Fruit fly (Drosophila melanogaster) whole organism, embryonic: ENCODE results near the gene Use1.

Experiments
- ATbp ChIP-seq: fragments of 200-800 bp; sonication (Bioruptor generic); optimal IDR thresholded peaks from 2 replicates; lab custom pipeline; 2017; ENCODE audit warnings: missing biosample characterization, mild to moderate bottlenecking, missing genetic modification characterization, missing genetic modification reagents
- CG10543 ChIP-seq: fragments of 200-800 bp; sonication (Bioruptor generic); optimal IDR thresholded peaks from 3 replicates; lab custom pipeline; 2017; ENCODE audit warnings: missing biosample characterization, mild to moderate bottlenecking, missing genetic modification characterization, moderate library complexity
- CG10979 ChIP-seq: fragments of 200-800 bp; sonication (Bioruptor generic); optimal IDR thresholded peaks from 2 replicates; lab custom pipeline; 2018; ENCODE audit warnings: missing biosample characterization, mild to moderate bottlenecking, missing genetic modification characterization, moderate library complexity
- CG11504 ChIP-seq: fragments of 200-800 bp; sonication (Bioruptor generic); optimal IDR thresholded peaks from 3 replicates; lab custom pipeline; 2019; ENCODE audit warnings: missing biosample characterization, mild to moderate bottlenecking, missing genetic modification characterization, moderate library complexity
- CG13287 ChIP-seq: fragments of 200-800 bp; sonication (Bioruptor generic); IDR thresholded peaks from 2 replicates; pipeline ENCODE4 v1.3.6; 2022; ENCODE audit warnings: missing biosample characterization, missing genetic modification characterization; ENCODE audit not compliant: partially characterized antibody
- CG13424 ChIP-seq: fragments of 200-800 bp; sonication (Bioruptor generic); optimal IDR thresholded peaks from 2 replicates; lab custom pipeline; 2019; ENCODE audit warnings: missing biosample characterization, mild to moderate bottlenecking, missing genetic modification characterization, moderate library complexity
- CG14710 ChIP-seq: fragments of 200-800 bp; sonication (Bioruptor generic); optimal IDR thresholded peaks from 3 replicates; lab custom pipeline; 2019; ENCODE audit warnings: missing biosample characterization, mild to moderate bottlenecking, missing genetic modification characterization, moderate library complexity
- CG15011 ChIP-seq: fragments of 200-800 bp; sonication (Bioruptor generic); optimal IDR thresholded peaks from 3 replicates; lab custom pipeline; 2018; ENCODE audit warnings: missing biosample characterization, mild to moderate bottlenecking, missing genetic modification characterization
- CG15073 ChIP-seq: fragments of 200-800 bp; sonication (Bioruptor generic); optimal IDR thresholded peaks from 2 replicates; lab custom pipeline; 2016; ENCODE audit warnings: missing biosample characterization, missing genetic modification characterization
- CG1603 ChIP-seq: fragments of 200-800 bp; sonication (Bioruptor generic); optimal IDR thresholded peaks from 2 replicates; lab custom pipeline; 2019; ENCODE audit warnings: missing biosample characterization, mild to moderate bottlenecking, missing genetic modification characterization, moderate library complexity
- CG18011 ChIP-seq: fragments of 200-800 bp; sonication (Bioruptor generic); optimal IDR thresholded peaks from 2 replicates; lab custom pipeline; 2017; ENCODE audit warnings: missing biosample characterization, missing genetic modification characterization, mild to moderate bottlenecking, moderate library complexity, missing genotype
- CG30403 ChIP-seq: fragments of 200-800 bp; sonication (Bioruptor generic); optimal IDR thresholded peaks from 3 replicates; lab custom pipeline; 2016; ENCODE audit warnings: missing biosample characterization, missing genetic modification characterization
- CG3281 ChIP-seq: fragments of 200-800 bp; sonication (Bioruptor generic); optimal IDR thresholded peaks from 3 replicates; lab custom pipeline; 2017; ENCODE audit warnings: missing biosample characterization, mild to moderate bottlenecking, missing genetic modification characterization
- CG3726 ChIP-seq: fragments of 200-800 bp; sonication (Bioruptor generic); IDR thresholded peaks from 3 replicates; pipeline ENCODE4, ENCODE4 v1.3.6; 2022; ENCODE audit warnings: missing biosample characterization, missing genetic modification characterization
- CG3847 ChIP-seq: fragments of 200-800 bp; sonication (Bioruptor generic); IDR thresholded peaks from 2 replicates; pipeline ENCODE4 v1.3.6; 2022; ENCODE audit warnings: missing biosample characterization, missing genetic modification characterization
- CG42726 ChIP-seq: fragments of 200-800 bp; sonication (Bioruptor generic); IDR thresholded peaks from 2 replicates; pipeline ENCODE4 v1.3.6; 2022; ENCODE audit warnings: missing biosample characterization, missing genetic modification characterization; ENCODE audit not compliant: partially characterized antibody
- CG4820 ChIP-seq: fragments of 200-800 bp; sonication (Bioruptor generic); optimal IDR thresholded peaks from 3 replicates; lab custom pipeline; 2016; ENCODE audit warnings: missing biosample characterization, missing genetic modification characterization
- CG4854 ChIP-seq: fragments of 200-800 bp; sonication (Bioruptor generic); optimal IDR thresholded peaks from 2 replicates; lab custom pipeline; 2016; ENCODE audit warnings: missing biosample characterization, missing genetic modification characterization, inconsistent platforms
- CG7556 ChIP-seq: fragments of 200-800 bp; sonication (Bioruptor generic); optimal IDR thresholded peaks from 2 replicates; lab custom pipeline; 2017; ENCODE audit warnings: missing biosample characterization, mild to moderate bottlenecking, missing genetic modification characterization
- CG7839 ChIP-seq: fragments of 200-800 bp; sonication (Bioruptor generic); optimal IDR thresholded peaks from 3 replicates; lab custom pipeline; 2018; ENCODE audit warnings: missing biosample characterization, mild to moderate bottlenecking, missing genetic modification characterization, moderate library complexity
- CG7928 ChIP-seq: fragments of 200-800 bp; sonication (Bioruptor generic); optimal IDR thresholded peaks from 2 replicates; lab custom pipeline; 2017; ENCODE audit warnings: missing biosample characterization, mild to moderate bottlenecking, missing genetic modification characterization
- CG9817 ChIP-seq: fragments of 200-800 bp; sonication (Bioruptor generic); optimal IDR thresholded peaks from 2 replicates; lab custom pipeline; 2018; ENCODE audit warnings: missing biosample characterization, mild to moderate bottlenecking, missing genetic modification characterization, moderate library complexity
- Doc2 ChIP-seq: fragments of 200-800 bp; sonication (Bioruptor generic); IDR thresholded peaks from 2 replicates; pipeline ENCODE4 v1.3.6; 2022; ENCODE audit warnings: missing biosample characterization, missing genetic modification characterization
- Drgx ChIP-seq: fragments of 200-800 bp; sonication (Bioruptor generic); IDR thresholded peaks from 2 replicates; pipeline ENCODE4 v1.3.6; 2022; ENCODE audit warnings: missing biosample characterization, missing genetic modification characterization
- Fer3 ChIP-seq: fragments of 200-800 bp; sonication (Bioruptor generic); optimal IDR thresholded peaks from 2 replicates; lab custom pipeline; 2018; ENCODE audit warnings: missing biosample characterization, mild to moderate bottlenecking, missing genetic modification characterization, moderate library complexity
- H15 ChIP-seq: fragments of 200-800 bp; sonication (Bioruptor generic); IDR thresholded peaks from 3 replicates; pipeline ENCODE4 v1.3.6; 2022; ENCODE audit warnings: missing biosample characterization, missing genetic modification characterization
- HmgD ChIP-seq: fragments of 200-800 bp; sonication (Bioruptor generic); optimal IDR thresholded peaks from 3 replicates; lab custom pipeline; 2016; ENCODE audit warnings: missing biosample characterization, missing genetic modification characterization
- Mad ChIP-seq: fragments of 200-800 bp; sonication (Bioruptor generic); optimal IDR thresholded peaks from 2 replicates; lab custom pipeline; 2016; ENCODE audit warnings: missing biosample characterization, missing genetic modification characterization
- Mrtf ChIP-seq: fragments of 200-800 bp; sonication (Bioruptor generic); IDR thresholded peaks from 3 replicates; pipeline ENCODE4 v1.3.6; 2022; ENCODE audit warnings: missing biosample characterization, missing genetic modification characterization
- Nf-YC ChIP-seq: fragments of 200-800 bp; optimal IDR thresholded peaks from 3 replicates; lab custom pipeline; 2019; ENCODE audit warnings: missing biosample characterization, mild to moderate bottlenecking, missing genetic modification characterization, moderate library complexity
- Sox102F ChIP-seq: fragments of 200-800 bp; sonication (Bioruptor generic); optimal IDR thresholded peaks from 2 replicates; lab custom pipeline; 2018; ENCODE audit warnings: missing biosample characterization, mild to moderate bottlenecking, missing genetic modification characterization, moderate library complexity
- Sry-δ ChIP-seq: fragments of 200-800 bp; sonication (Bioruptor generic); optimal IDR thresholded peaks from 2 replicates; lab custom pipeline; 2016; ENCODE audit warnings: missing biosample characterization, missing genetic modification characterization
- TFAM ChIP-seq: fragments of 200-800 bp; sonication (Bioruptor generic); optimal IDR thresholded peaks from 2 replicates; lab custom pipeline; 2017; ENCODE audit warnings: missing biosample characterization, missing genetic modification characterization, inconsistent platforms
- ap ChIP-seq: fragments of 200-800 bp; sonication (Bioruptor generic); IDR thresholded peaks from 2 replicates; pipeline ENCODE4 v1.3.6; 2022; ENCODE audit warnings: missing biosample characterization, missing genetic modification characterization
- chinmo ChIP-seq: fragments of 200-800 bp; sonication (Bioruptor generic); IDR thresholded peaks from 4 replicates; pipeline ENCODE4 v1.3.6; 2022; ENCODE audit warnings: missing biosample characterization, missing genetic modification characterization; ENCODE audit not compliant: partially characterized antibody
- exex ChIP-seq: fragments of 200-800 bp; sonication (Bioruptor generic); optimal IDR thresholded peaks from 4 replicates; lab custom pipeline; 2018; ENCODE audit warnings: missing biosample characterization, mild to moderate bottlenecking, missing genetic modification characterization, moderate library complexity
- fd64A ChIP-seq: fragments of 200-800 bp; sonication (Bioruptor generic); optimal IDR thresholded peaks from 3 replicates; lab custom pipeline; 2018; ENCODE audit warnings: missing biosample characterization, mild to moderate bottlenecking, missing genetic modification characterization
- ftz-f1 ChIP-seq: fragments of 200-800 bp; sonication (Bioruptor generic); optimal IDR thresholded peaks from 2 replicates; lab custom pipeline; 2016; ENCODE audit warnings: missing biosample characterization, missing genetic modification characterization
- gro ChIP-seq: fragments of 200-800 bp; sonication (Bioruptor generic); optimal IDR thresholded peaks from 2 replicates; lab custom pipeline; 2016; ENCODE audit warnings: missing biosample characterization, missing genetic modification characterization
- gsb-n ChIP-seq: fragments of 200-800 bp; sonication (Bioruptor generic); optimal IDR thresholded peaks from 3 replicates; lab custom pipeline; 2018; ENCODE audit warnings: missing biosample characterization, mild to moderate bottlenecking, missing genetic modification characterization
- h ChIP-seq: fragments of >200 bp; optimal IDR thresholded peaks from 2 replicates; lab custom pipeline; 2017
- jumu ChIP-seq: fragments of 200-800 bp; sonication (Bioruptor generic); optimal IDR thresholded peaks from 3 replicates; lab custom pipeline; 2016; ENCODE audit warnings: missing biosample characterization, missing genetic modification characterization
- maf-S ChIP-seq: fragments of 200-800 bp; sonication (Bioruptor generic); optimal IDR thresholded peaks from 2 replicates; lab custom pipeline; 2016; ENCODE audit warnings: missing biosample characterization, missing genetic modification characterization
- nerfin-2 ChIP-seq: fragments of 200-800 bp; sonication (Bioruptor generic); IDR thresholded peaks from 2 replicates; pipeline ENCODE4 v1.3.6; 2022; ENCODE audit warnings: missing biosample characterization, missing genetic modification characterization; ENCODE audit not compliant: partially characterized antibody
- oc ChIP-seq: fragments of 200-800 bp; sonication (Bioruptor generic); optimal IDR thresholded peaks from 2 replicates; lab custom pipeline; 2018; ENCODE audit warnings: missing biosample characterization, mild to moderate bottlenecking, missing genetic modification characterization, moderate library complexity
- pita ChIP-seq: fragments of 200-800 bp; sonication (Bioruptor generic); optimal IDR thresholded peaks from 2 replicates; lab custom pipeline; 2017; ENCODE audit warnings: missing biosample characterization, mild to moderate bottlenecking, missing genetic modification characterization
- shn ChIP-seq: fragments of 200-800 bp; sonication (Bioruptor generic); optimal IDR thresholded peaks from 3 replicates; lab custom pipeline; 2016; ENCODE audit warnings: missing biosample characterization, missing genetic modification characterization
- tio ChIP-seq: fragments of 200-800 bp; sonication (Bioruptor generic); optimal IDR thresholded peaks from 2 replicates; lab custom pipeline; 2017; ENCODE audit warnings: missing biosample characterization, missing genetic modification characterization, inconsistent platforms
- wek ChIP-seq: fragments of 200-800 bp; sonication (Bioruptor generic); optimal IDR thresholded peaks from 3 replicates; lab custom pipeline; 2018; ENCODE audit warnings: missing biosample characterization, mild to moderate bottlenecking, missing genetic modification characterization, moderate library complexity

Use1 gene

DNA sequence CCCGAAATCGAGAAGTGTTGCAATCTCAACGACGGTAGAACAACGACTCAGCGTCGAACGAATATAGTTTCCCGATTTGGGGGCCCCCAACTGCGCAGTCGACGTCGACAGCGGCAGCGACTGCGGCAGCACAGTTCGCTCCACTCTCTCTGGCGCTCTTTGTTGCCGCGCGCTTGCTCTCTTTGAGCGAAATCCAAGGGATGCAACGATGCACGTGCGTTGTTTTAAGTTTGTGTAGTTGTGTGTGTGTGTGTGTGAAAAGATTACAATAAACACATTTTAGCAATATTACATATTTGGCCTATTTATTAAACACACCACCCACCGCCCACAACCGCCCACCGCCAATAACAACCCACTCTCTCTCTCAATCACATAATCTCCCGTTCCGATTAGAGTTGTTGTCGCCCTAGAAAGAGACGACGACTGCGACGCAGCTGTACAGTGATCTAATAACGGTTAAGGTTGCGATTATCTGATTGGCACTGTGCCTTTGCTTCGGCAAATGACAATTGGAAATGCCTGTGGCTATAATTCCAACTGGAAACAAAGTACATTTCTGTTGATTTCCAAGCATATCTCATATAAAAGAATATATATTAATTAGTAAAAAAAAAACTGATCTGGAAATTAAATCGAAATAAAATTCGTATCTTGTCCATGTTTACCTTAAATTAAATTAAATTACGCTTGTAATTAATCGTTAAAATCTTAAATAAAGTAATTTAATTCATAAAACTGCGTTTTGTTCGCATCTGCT, 11.5 kb downstream of the Use1 start (continued):
- TF ChIP-seq CG42726 (GFP tag; lab: Robert Waterston, UW) (no peak), Nf-YC (tag; lab: Kevin White, UChicago) (peak; percentile 61), Drgx (GFP tag; lab: Robert Waterston, UW) (peak; percentile 16; the same call in 1 of the 2 replicates), jumu (no peak), Mrtf (GFP tag; lab: Robert Waterston, UW) (no peak), nerfin-2 (GFP tag; lab: Robert Waterston, UW) (no peak), CG15011 (GFP tag; lab: Kevin White, UChicago) (no peak), h (no peak), CG3281 (GFP tag; lab: Kevin White, UChicago) (peak; percentile 2), Doc2 (GFP tag; lab: Robert Waterston, UW) (no peak), CG18011 (GFP tag; lab: Kevin White, UChicago) (no peak), gsb-n (tag; lab: Kevin White, UChicago) (no peak), Mad (GFP tag; lab: Kevin White, UChicago) (no peak), CG11504 (tag; lab: Kevin White, UChicago) (peak; percentile 33), ATbp (GFP tag; lab: Kevin White, UChicago) (no peak), wek (no peak), ftz-f1 (GFP tag; lab: Kevin White, UChicago) (no peak), gro (GFP tag; lab: Kevin White, UChicago) (no peak), Sox102F (peak; percentile 36), CG30403 (peak; percentile 49), CG1603 (tag; lab: Kevin White, UChicago) (peak; percentile 31), pita (GFP tag; lab: Kevin White, UChicago) (no peak), CG14710 (no peak), CG4820 (GFP tag; lab: Kevin White, UChicago) (no peak), CG3847 (GFP tag; lab: Robert Waterston, UW) (no peak), maf-S (GFP tag; lab: Kevin White, UChicago) (no peak), tio (GFP tag; lab: Kevin White, UChicago) (peak; percentile 51), H15 (GFP tag; lab: Robert Waterston, UW) (no peak), shn (no peak), HmgD (GFP tag; lab: Kevin White, UChicago) (no peak), CG7839 (tag; lab: Kevin White, UChicago) (peak; percentile 43), ap (GFP tag; lab: Robert Waterston, UW) (no peak), Sry-δ (GFP tag; lab: Kevin White, UChicago) (no peak), TFAM (no peak), fd64A (GFP tag; lab: Kevin White, UChicago) (peak; percentile 12), CG13424 (peak; percentile 21), chinmo (peak; percentile 92; the same call in 2 of the 4 replicates), CG9817 (tag; lab: Kevin White, UChicago) (no peak), CG3726 (GFP tag; lab: Robert Waterston, UW) (no peak), exex (tag; lab: Kevin White, UChicago) (peak; percentile 56), oc (tag; lab: Kevin White, UChicago) (no peak), CG13287 (GFP tag; lab: Robert Waterston, UW) (peak; percentile 35; the same call in 1 of the 2 replicates), CG10543 (GFP tag; lab: Kevin White, UChicago) (no peak), CG7556 (GFP tag; lab: Kevin White, UChicago) (peak; percentile 70), Fer3 (no peak), CG4854 (GFP tag; lab: Kevin White, UChicago) (no peak), CG7928 (GFP tag; lab: Kevin White, UChicago) (no peak), CG15073 (no peak), CG10979 (tag; lab: Kevin White, UChicago) (no peak)
